Fruit fly (Drosophila melanogaster) whole organism, embryonic: ENCODE data around the gene mRpL4.

Source experiments
- Antp ChIP-seq: fragments of 200-800 bp; sonication (Bioruptor generic); optimal IDR thresholded peaks from 3 replicates; lab custom pipeline; 2016; ENCODE audit warnings: missing biosample characterization, missing genetic modification characterization
- Asciz ChIP-seq: fragments of 200-800 bp; sonication (Bioruptor generic); optimal IDR thresholded peaks from 2 replicates; lab custom pipeline; 2017; ENCODE audit warnings: missing biosample characterization, mild to moderate bottlenecking, missing genetic modification characterization, missing genetic modification reagents
- B-H1 ChIP-seq: fragments of 200-800 bp; sonication (Bioruptor generic); IDR thresholded peaks from 3 replicates; pipeline ENCODE4 v1.3.6; 2022; ENCODE audit warnings: missing biosample characterization, missing genetic modification characterization
- BEAF-32 ChIP-seq: fragments of 200-800 bp; sonication (Bioruptor generic); optimal IDR thresholded peaks from 3 replicates; lab custom pipeline; 2017; ENCODE audit warnings: missing biosample characterization, missing genetic modification characterization, mild to moderate bottlenecking, moderate library complexity, missing genetic modification reagents
- CG10565 ChIP-seq: fragments of 200-800 bp; sonication (Bioruptor generic); optimal IDR thresholded peaks from 3 replicates; lab custom pipeline; 2016; ENCODE audit warnings: missing biosample characterization, mild to moderate bottlenecking, missing genetic modification characterization
- CG10959 ChIP-seq: fragments of 200-800 bp; sonication (Bioruptor generic); IDR thresholded peaks from 2 replicates; pipeline ENCODE4 v1.3.6; 2022; ENCODE audit warnings: missing biosample characterization, missing genetic modification characterization
- CG10979 ChIP-seq: fragments of 200-800 bp; sonication (Bioruptor generic); optimal IDR thresholded peaks from 2 replicates; lab custom pipeline; 2018; ENCODE audit warnings: missing biosample characterization, mild to moderate bottlenecking, missing genetic modification characterization, moderate library complexity
- CG12155 ChIP-seq: fragments of 200-800 bp; sonication (Bioruptor generic); optimal IDR thresholded peaks from 3 replicates; lab custom pipeline; 2016; ENCODE audit warnings: missing biosample characterization, missing genetic modification characterization
- CG1233 ChIP-seq: fragments of 200-800 bp; sonication (Bioruptor generic); optimal IDR thresholded peaks from 4 replicates; lab custom pipeline; 2018; ENCODE audit warnings: missing biosample characterization, mild to moderate bottlenecking, missing genetic modification characterization
- CG12659 ChIP-seq: fragments of 200-800 bp; sonication (Bioruptor generic); optimal IDR thresholded peaks from 3 replicates; lab custom pipeline; 2017; ENCODE audit warnings: mild to moderate bottlenecking, missing biosample characterization, missing genetic modification reagents, missing genetic modification characterization
- CG13775 ChIP-seq: fragments of 200-800 bp; sonication (Bioruptor generic); optimal IDR thresholded peaks from 3 replicates; lab custom pipeline; 2017; ENCODE audit warnings: missing biosample characterization, mild to moderate bottlenecking, missing genetic modification characterization
- CG15601 ChIP-seq: fragments of 200-800 bp; sonication (Bioruptor generic); optimal IDR thresholded peaks from 3 replicates; lab custom pipeline; 2019; ENCODE audit warnings: missing biosample characterization, mild to moderate bottlenecking, missing genetic modification characterization, moderate library complexity
- CG1603 ChIP-seq: fragments of 200-800 bp; sonication (Bioruptor generic); optimal IDR thresholded peaks from 2 replicates; lab custom pipeline; 2019; ENCODE audit warnings: missing biosample characterization, mild to moderate bottlenecking, missing genetic modification characterization, moderate library complexity
- CG17328 ChIP-seq: fragments of 200-800 bp; sonication (Bioruptor generic); IDR thresholded peaks from 2 replicates; pipeline ENCODE4 v1.3.6; 2022; ENCODE audit warnings: missing biosample characterization, missing genetic modification characterization
- CG17802 ChIP-seq: fragments of 200-800 bp; sonication (Bioruptor generic); optimal IDR thresholded peaks from 2 replicates; lab custom pipeline; 2018; ENCODE audit warnings: missing biosample characterization, mild to moderate bottlenecking, missing genetic modification characterization, moderate library complexity
- CG2202 ChIP-seq: fragments of 200-800 bp; sonication (Bioruptor generic); optimal IDR thresholded peaks from 2 replicates; lab custom pipeline; 2018; ENCODE audit warnings: missing biosample characterization, mild to moderate bottlenecking, missing genetic modification characterization
- CG2712 ChIP-seq: fragments of 200-800 bp; optimal IDR thresholded peaks from 3 replicates; lab custom pipeline; 2019; ENCODE audit warnings: missing biosample characterization, mild to moderate bottlenecking, missing genetic modification characterization, moderate library complexity
- CG31441 ChIP-seq: fragments of 200-800 bp; sonication (Bioruptor generic); IDR thresholded peaks from 2 replicates; pipeline ENCODE4 v1.3.6; 2022; ENCODE audit warnings: missing biosample characterization, missing genetic modification characterization
- CG3281 ChIP-seq: fragments of 200-800 bp; sonication (Bioruptor generic); optimal IDR thresholded peaks from 3 replicates; lab custom pipeline; 2017; ENCODE audit warnings: missing biosample characterization, mild to moderate bottlenecking, missing genetic modification characterization
- CG3407 ChIP-seq: fragments of 200-800 bp; sonication (Bioruptor generic); optimal IDR thresholded peaks from 2 replicates; lab custom pipeline; 2018; ENCODE audit warnings: missing biosample characterization, mild to moderate bottlenecking, missing genetic modification characterization
- CG4328 ChIP-seq: fragments of 200-800 bp; sonication (Bioruptor generic); optimal IDR thresholded peaks from 3 replicates; lab custom pipeline; 2017; ENCODE audit warnings: missing biosample characterization, missing genetic modification reagents, missing genetic modification characterization
- CG7839 ChIP-seq: fragments of 200-800 bp; sonication (Bioruptor generic); optimal IDR thresholded peaks from 3 replicates; lab custom pipeline; 2018; ENCODE audit warnings: missing biosample characterization, mild to moderate bottlenecking, missing genetic modification characterization, moderate library complexity
- CG7987 ChIP-seq: fragments of 200-800 bp; sonication (Bioruptor generic); optimal IDR thresholded peaks from 2 replicates; lab custom pipeline; 2018; ENCODE audit warnings: missing biosample characterization, mild to moderate bottlenecking, missing genetic modification characterization, moderate library complexity
- CG8290 ChIP-seq, 3 experiments: fragments of 200-800 bp; sonication (Bioruptor generic); optimal IDR thresholded peaks; 2 replicates each; lab custom pipeline; 2016 to 2019; ENCODE audit warnings: missing biosample characterization in 3 of 3, missing genetic modification characterization in 3 of 3, mild to moderate bottlenecking in 2 of 3, moderate library complexity in 1 of 3
- CG8359 ChIP-seq: fragments of 200-800 bp; sonication (Bioruptor generic); optimal IDR thresholded peaks from 2 replicates; lab custom pipeline; 2017; ENCODE audit warnings: missing biosample characterization, mild to moderate bottlenecking, missing genetic modification characterization, borderline replicate concordance
- CG9437 ChIP-seq: fragments of 200-800 bp; sonication (Bioruptor generic); optimal IDR thresholded peaks from 2 replicates; lab custom pipeline; 2018; ENCODE audit warnings: missing biosample characterization, mild to moderate bottlenecking, missing genetic modification characterization
- Chrac-16 ChIP-seq: fragments of 200-800 bp; sonication (Bioruptor generic); optimal IDR thresholded peaks from 3 replicates; lab custom pipeline; 2016; ENCODE audit warnings: missing biosample characterization, missing genetic modification characterization
- HLH4C ChIP-seq: fragments of 200-800 bp; sonication (Bioruptor generic); IDR thresholded peaks from 3 replicates; pipeline ENCODE4 v1.3.6; 2022; ENCODE audit warnings: missing biosample characterization, missing genetic modification characterization; ENCODE audit not compliant: partially characterized antibody
- Hey ChIP-seq: fragments of 200-800 bp; sonication (Bioruptor generic); optimal IDR thresholded peaks from 3 replicates; lab custom pipeline; 2018; ENCODE audit warnings: missing biosample characterization, mild to moderate bottlenecking, missing genetic modification characterization
- HmgD ChIP-seq: fragments of 200-800 bp; sonication (Bioruptor generic); optimal IDR thresholded peaks from 3 replicates; lab custom pipeline; 2016; ENCODE audit warnings: missing biosample characterization, missing genetic modification characterization
- Hr51 ChIP-seq, 2 experiments: fragments of 200-800 bp; sonication (Bioruptor generic); optimal IDR thresholded peaks; 2 replicates in 1 of 2; 3 replicates in 1 of 2; lab custom pipeline; 2016 to 2018; ENCODE audit warnings: missing biosample characterization in 2 of 2, missing genetic modification characterization in 2 of 2, mild to moderate bottlenecking in 1 of 2, moderate library complexity in 1 of 2
- Kr ChIP-seq: fragments of 200-800 bp; sonication (Bioruptor generic); optimal IDR thresholded peaks from 2 replicates; lab custom pipeline; 2017; ENCODE audit warnings: missing biosample characterization, mild to moderate bottlenecking, missing genetic modification characterization
- Lpt ChIP-seq: fragments of >200 bp; optimal IDR thresholded peaks from 2 replicates; lab custom pipeline; 2018; ENCODE audit warnings: missing biosample characterization, missing genetic modification characterization
- chinmo ChIP-seq: fragments of 200-800 bp; sonication (Bioruptor generic); IDR thresholded peaks from 4 replicates; pipeline ENCODE4 v1.3.6; 2022; ENCODE audit warnings: missing biosample characterization, missing genetic modification characterization; ENCODE audit not compliant: partially characterized antibody
- dimm ChIP-seq: fragments of 200-800 bp; sonication (Bioruptor generic); IDR thresholded peaks from 2 replicates; pipeline ENCODE4 v1.3.6; 2022; ENCODE audit warnings: missing biosample characterization, missing genetic modification characterization
- disco-r ChIP-seq: fragments of 200-800 bp; sonication (Bioruptor generic); optimal IDR thresholded peaks from 2 replicates; lab custom pipeline; 2016; ENCODE audit warnings: missing biosample characterization, missing genetic modification characterization
- gce ChIP-seq: fragments of 200-800 bp; sonication (Bioruptor generic); IDR thresholded peaks from 3 replicates; pipeline ENCODE4 v1.3.6; 2022; ENCODE audit warnings: missing biosample characterization, missing genetic modification characterization
- gfzf ChIP-seq: fragments of 200-800 bp; sonication (Bioruptor generic); optimal IDR thresholded peaks from 2 replicates; lab custom pipeline; 2016; ENCODE audit warnings: missing biosample characterization, mild to moderate bottlenecking, missing genetic modification characterization, moderate library complexity
- hb ChIP-seq: fragments of 200-800 bp; sonication (Bioruptor generic); IDR thresholded peaks from 3 replicates; pipeline ENCODE4 v1.3.6; 2022; ENCODE audit warnings: missing biosample characterization, missing genetic modification characterization; ENCODE audit not compliant: partially characterized antibody
- hth ChIP-seq: fragments of >200 bp; optimal IDR thresholded peaks from 2 replicates; lab custom pipeline; 2017; ENCODE audit warnings: inconsistent platforms
- insv ChIP-seq, 2 experiments: fragments of 200-800 bp; sonication (Bioruptor generic); optimal IDR thresholded peaks; 3 replicates each; lab custom pipeline; 2016 to 2018; ENCODE audit warnings: missing biosample characterization in 2 of 2, missing genetic modification characterization in 2 of 2
- inv ChIP-seq: fragments of 200-800 bp; sonication (Bioruptor generic); IDR thresholded peaks from 2 replicates; pipeline ENCODE4 v1.3.6; 2022; ENCODE audit warnings: missing biosample characterization, missing genetic modification characterization; ENCODE audit not compliant: partially characterized antibody
- kay ChIP-seq: fragments of 200-800 bp; sonication (Bioruptor generic); optimal IDR thresholded peaks from 2 replicates; lab custom pipeline; 2016; ENCODE audit warnings: missing biosample characterization, missing genetic modification characterization
- org-1 ChIP-seq: fragments of 200-800 bp; sonication (Bioruptor generic); optimal IDR thresholded peaks from 2 replicates; lab custom pipeline; 2017; ENCODE audit warnings: missing biosample characterization, missing genetic modification characterization
- sc ChIP-seq, 3 experiments: fragments of >200 bp in 2 of 3; fragments of 200-800 bp in 1 of 3; sonication (Bioruptor generic) in 1 of 3; optimal IDR thresholded peaks; 2 replicates in 2 of 3; 3 replicates in 1 of 3; lab custom pipeline; 2017; ENCODE audit warnings: mild to moderate bottlenecking in 1 of 3, missing biosample characterization in 1 of 3, missing genetic modification characterization in 1 of 3, missing genetic modification reagents in 1 of 3
- sd ChIP-seq: fragments of 200-800 bp; sonication (Bioruptor generic); optimal IDR thresholded peaks from 3 replicates; lab custom pipeline; 2018; ENCODE audit warnings: missing biosample characterization, mild to moderate bottlenecking, missing genetic modification characterization, moderate library complexity
- sug ChIP-seq: fragments of 200-800 bp; optimal IDR thresholded peaks from 2 replicates; lab custom pipeline; 2019; ENCODE audit warnings: missing biosample characterization, mild to moderate bottlenecking, missing genetic modification characterization, moderate library complexity
- tup ChIP-seq: fragments of 200-800 bp; sonication (Bioruptor generic); optimal IDR thresholded peaks from 2 replicates; lab custom pipeline; 2016; ENCODE audit warnings: missing biosample characterization, mild to moderate bottlenecking, missing genetic modification characterization, moderate library complexity
- vvl ChIP-seq: fragments of 200-800 bp; sonication (Bioruptor generic); IDR thresholded peaks from 2 replicates; pipeline ENCODE4 v1.3.6; 2022; ENCODE audit warnings: missing biosample characterization, missing genetic modification characterization

Gene mRpL4

DNA sequence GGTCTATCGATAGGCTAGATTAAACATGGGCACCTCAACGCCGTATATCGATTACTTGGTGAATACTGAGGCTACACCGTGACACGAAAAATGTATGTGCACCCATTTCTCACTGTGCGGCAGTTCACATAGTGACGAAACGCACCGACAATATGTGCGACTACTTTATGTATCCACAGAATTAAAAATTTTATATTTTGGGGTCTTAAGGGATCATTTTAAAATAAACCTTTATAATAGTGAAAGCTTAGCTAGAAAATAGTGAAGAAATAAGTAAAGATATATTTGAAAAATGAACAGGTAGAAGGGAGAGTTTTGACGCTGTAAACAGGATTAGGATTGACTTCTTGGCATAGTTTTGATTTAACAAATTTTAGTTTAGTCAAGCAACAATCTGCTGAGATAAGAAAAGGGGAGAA, at the start of gene mRpL4 (continued):
- TF ChIP-seq gfzf (GFP tag; lab: Kevin White, UChicago) (peak; percentile 18), disco-r (GFP tag; lab: Kevin White, UChicago) (peak; percentile 35), insv (GFP tag; optimal IDR thresholded peaks at IDR 0.05; lab: Kevin White, UChicago) (no peak), CG10565 (GFP tag; lab: Kevin White, UChicago) (no peak), CG2202 (tag; lab: Kevin White, UChicago) (no peak), sc (optimal IDR thresholded peaks at IDR 0.05; lab: Kevin White, UChicago) (no peak), sc (GFP tag; optimal IDR thresholded peaks at IDR 0.05; lab: Kevin White, UChicago) (peak; percentile 13), CG31441 (no peak), Kr (no peak), CG12155 (GFP tag; lab: Kevin White, UChicago) (peak; percentile 71), hth (lab: Kevin White, UChicago) (no peak), CG10979 (tag; lab: Kevin White, UChicago) (peak; percentile 50), Antp (GFP tag; lab: Kevin White, UChicago) (peak; percentile 88), sug (no peak), CG4328 (GFP tag; lab: Kevin White, UChicago) (peak; percentile 6), CG9437 (peak; percentile 27), chinmo (peak; percentile 98), CG8359 (GFP tag; lab: Kevin White, UChicago) (no peak), hb (GFP tag; lab: Robert Waterston, UW) (peak; percentile 99), tup (no peak), Hey (no peak), vvl (GFP tag; lab: Robert Waterston, UW) (peak; percentile 69), CG12659 (GFP tag; lab: Kevin White, UChicago) (peak; percentile 80), org-1 (GFP tag; lab: Kevin White, UChicago) (no peak), CG17802 (tag; lab: Kevin White, UChicago) (peak; percentile 53), CG17328 (GFP tag; lab: Robert Waterston, UW) (peak; percentile 50; the same call in 1 of the 2 replicates), CG7839 (no peak), HmgD (GFP tag; lab: Kevin White, UChicago) (peak; percentile 79), CG10959 (GFP tag; lab: Robert Waterston, UW) (no peak), CG15601 (tag; lab: Kevin White, UChicago) (peak; percentile 32), B-H1 (GFP tag; lab: Robert Waterston, UW) (peak; percentile 35; the same call in 1 of the 3 replicates), kay (GFP tag; lab: Kevin White, UChicago) (peak; percentile 69), BEAF-32 (peak; percentile 94), sd (tag; lab: Kevin White, UChicago) (no peak), CG2712 (peak; percentile 79), CG13775 (GFP tag; lab: Kevin White, UChicago) (peak; percentile 56), CG1233 (GFP tag; lab: Kevin White, UChicago) (peak; percentile 44), Hr51 (GFP tag; optimal IDR thresholded peaks at IDR 0.05; lab: Kevin White, UChicago) (no peak), Chrac-16 (GFP tag; lab: Kevin White, UChicago) (peak; percentile 76), dimm (GFP tag; lab: Robert Waterston, UW) (no peak), Asciz (GFP tag; lab: Kevin White, UChicago) (no peak), CG1603 (tag; lab: Kevin White, UChicago) (peak; percentile 77), Lpt (no peak), CG8290 (GFP tag; optimal IDR thresholded peaks at IDR 0.05; lab: Kevin White, UChicago) (peak; percentile 98), CG8290 (tag; optimal IDR thresholded peaks at IDR 0.05; lab: Kevin White, UChicago) (peak; percentile 97), HLH4C (GFP tag; lab: Robert Waterston, UW) (peak; percentile 97), CG3281 (no peak), gce (GFP tag; lab: Robert Waterston, UW) (peak; percentile 60; the same call in 2 of the 3 replicates), CG3407 (no peak), inv (GFP tag; lab: Robert Waterston, UW) (peak; percentile 98), CG7987 (GFP tag; lab: Kevin White, UChicago) (peak; percentile 8)
